Worm (Caenorhabditis elegans) whole organism, L4 larva: Measurements from ENCODE around the gene T10H9.8.

Experiments used
- F44E2.7 ChIP-seq: fragments of 200-800 bp; sonication (Bioruptor generic); IDR thresholded peaks from 2 replicates; pipeline ENCODE4 v2.1.2; 2022; ENCODE audit warnings: missing genetic modification characterization, missing compliant biosample characterization
- ZK546.5 ChIP-seq, 2 experiments: sonication (generic microtip); optimal IDR thresholded peaks; 2 replicates each; lab custom pipeline; 2017; ENCODE audit warnings: missing biosample characterization in 2 of 2, missing genetic modification characterization in 2 of 2
- aha-1 ChIP-seq: fragments of 150-350 bp; peaks from one replicate; lab custom pipeline; 2014; ENCODE audit warnings: missing biosample characterization, missing genetic modification characterization
- aly-2 ChIP-seq: sonication (generic microtip); optimal IDR thresholded peaks from 2 replicates; lab custom pipeline; 2018; ENCODE audit warnings: missing biosample characterization, missing genetic modification characterization
- attf-4 ChIP-seq: sonication (generic microtip); optimal IDR thresholded peaks from 3 replicates; lab custom pipeline; 2017; ENCODE audit warnings: missing biosample characterization, missing genetic modification characterization
- ceh-28 ChIP-seq: fragments of 150-350 bp; optimal IDR thresholded peaks from 2 replicates; lab custom pipeline; 2014; ENCODE audit warnings: missing biosample characterization, missing genetic modification reagents, missing genetic modification characterization
- ceh-32 ChIP-seq: sonication (generic microtip); optimal IDR thresholded peaks from 2 replicates; lab custom pipeline; 2016; ENCODE audit warnings: mild to moderate bottlenecking, missing genetic modification characterization, missing compliant biosample characterization; ENCODE audit not compliant: poor library complexity
- cey-2 ChIP-seq: sonication (generic microtip); optimal IDR thresholded peaks from 3 replicates; lab custom pipeline; 2017; ENCODE audit warnings: missing genetic modification characterization, mild to moderate bottlenecking, missing compliant biosample characterization, antibody characterized with exemption, borderline replicate concordance; ENCODE audit not compliant: insufficient read depth
- ctbp-1 ChIP-seq: fragments of 200-800 bp; sonication (Bioruptor generic); IDR thresholded peaks from 2 replicates; pipeline ENCODE4 v1.3.6; 2022; ENCODE audit warnings: missing genetic modification reagents, missing genetic modification characterization, missing compliant biosample characterization
- daf-12 ChIP-seq: fragments of 150-350 bp; optimal IDR thresholded peaks from 2 replicates; lab custom pipeline; 2014; ENCODE audit warnings: missing biosample characterization, missing genetic modification reagents, missing genetic modification characterization
- daf-19 ChIP-seq: fragments of 200-800 bp; sonication (Bioruptor generic); conservative IDR thresholded peaks from 2 replicates; pipeline ENCODE4 v1.3.6; 2022; ENCODE audit warnings: missing genetic modification characterization, missing compliant biosample characterization
- dmd-6 ChIP-seq: fragments of 200-800 bp; sonication (Bioruptor generic); IDR thresholded peaks from 2 replicates; pipeline ENCODE4 v1.3.6; 2022; ENCODE audit warnings: missing genetic modification reagents, missing genetic modification characterization, missing compliant biosample characterization
- egl-43 ChIP-seq: fragments of 200-800 bp; sonication (Bioruptor generic); IDR thresholded peaks from 2 replicates; pipeline ENCODE4 v1.3.6; 2022; ENCODE audit warnings: missing genetic modification reagents, missing genetic modification characterization, missing compliant biosample characterization
- hif-1 ChIP-seq, 2 experiments: sonication (generic microtip); optimal IDR thresholded peaks; 2 replicates each; lab custom pipeline; 2016 to 2017; ENCODE audit warnings: missing compliant biosample characterization in 2 of 2, missing genetic modification characterization in 2 of 2, missing genetic modification reagents in 2 of 2, missing genotype in 2 of 2, mild to moderate bottlenecking in 1 of 2
- hlh-30 ChIP-seq: sonication (generic microtip); optimal IDR thresholded peaks from 2 replicates; lab custom pipeline; 2017; ENCODE audit warnings: antibody characterized with exemption, mild to moderate bottlenecking, missing genetic modification characterization, missing compliant biosample characterization; ENCODE audit not compliant: insufficient read depth
- hmg-1.1 ChIP-seq: fragments of 200-800 bp; sonication (Bioruptor generic); IDR thresholded peaks from 2 replicates; pipeline ENCODE4 v1.3.6; 2022; ENCODE audit warnings: missing genetic modification reagents, missing genetic modification characterization, missing compliant biosample characterization
- lim-7 ChIP-seq: fragments of 200-800 bp; sonication (Bioruptor generic); IDR thresholded peaks from 2 replicates; pipeline ENCODE4 v1.3.6; 2022; ENCODE audit warnings: missing genetic modification characterization, missing compliant biosample characterization
- lin-29 ChIP-seq: fragments of 200-800 bp; sonication (Bioruptor generic); IDR thresholded peaks from 2 replicates; pipeline ENCODE4 v1.3.6; 2022; ENCODE audit warnings: missing genetic modification reagents, missing genetic modification characterization, missing compliant biosample characterization
- mdl-1 ChIP-seq, 2 experiments: fragments of 150-350 bp in 1 of 2; sonication (generic microtip) in 1 of 2; optimal IDR thresholded peaks; 2 replicates each; lab custom pipeline; 2014 to 2017; ENCODE audit warnings: missing biosample characterization in 2 of 2, missing genetic modification characterization in 2 of 2
- mes-2 ChIP-seq: sonication (generic microtip); optimal IDR thresholded peaks from 2 replicates; lab custom pipeline; 2016; ENCODE audit warnings: missing genotype, mild to moderate bottlenecking, missing genetic modification characterization, missing compliant biosample characterization; ENCODE audit not compliant: poor library complexity, severe bottlenecking
- mxl-2 ChIP-seq: fragments of 200-800 bp; sonication (Bioruptor generic); conservative IDR thresholded peaks from 2 replicates; pipeline ENCODE4 v1.3.6; 2022; ENCODE audit warnings: missing genetic modification reagents, missing genetic modification characterization, missing compliant biosample characterization
- mxl-3 ChIP-seq: fragments of 200-800 bp; sonication (Bioruptor generic); optimal IDR thresholded peaks from 2 replicates; lab custom pipeline; 2018; ENCODE audit warnings: mild to moderate bottlenecking, missing genetic modification characterization, missing compliant biosample characterization
- nhr-102 ChIP-seq: sonication (generic microtip); optimal IDR thresholded peaks from 2 replicates; lab custom pipeline; 2016; ENCODE audit warnings: mild to moderate bottlenecking, missing genetic modification characterization, moderate library complexity, missing compliant biosample characterization
- nhr-25 ChIP-seq: sonication (generic microtip); optimal IDR thresholded peaks from 2 replicates; lab custom pipeline; 2017; ENCODE audit warnings: missing genetic modification characterization, mild to moderate bottlenecking, missing compliant biosample characterization, antibody characterized with exemption, moderate library complexity, borderline replicate concordance; ENCODE audit not compliant: insufficient read depth
- nhr-28 ChIP-seq: fragments of 150-350 bp; optimal IDR thresholded peaks from 2 replicates; lab custom pipeline; 2014; ENCODE audit warnings: missing biosample characterization, missing genetic modification characterization
- nhr-6 ChIP-seq: fragments of 150-350 bp; optimal IDR thresholded peaks from 2 replicates; lab custom pipeline; 2014; ENCODE audit warnings: missing biosample characterization, missing genetic modification characterization
- nhr-77 ChIP-seq: fragments of 150-350 bp; optimal IDR thresholded peaks from 2 replicates; lab custom pipeline; 2014; ENCODE audit warnings: missing biosample characterization, missing genetic modification characterization
- spr-1 ChIP-seq: sonication (generic microtip); optimal IDR thresholded peaks from 2 replicates; lab custom pipeline; 2016; ENCODE audit warnings: mild to moderate bottlenecking, missing genetic modification characterization, missing compliant biosample characterization
- unc-130 ChIP-seq: sonication (generic microtip); optimal IDR thresholded peaks from 2 replicates; lab custom pipeline; 2016; ENCODE audit warnings: missing genetic modification reagents, missing genetic modification characterization, missing compliant biosample characterization
- unc-62 ChIP-seq, 3 experiments: fragments of 150-350 bp in 1 of 3; sonication (generic microtip); optimal IDR thresholded peaks in 2 of 3; peaks in 1 of 3; 1 replicate in 1 of 3; 2 replicates in 2 of 3; lab custom pipeline; 2014 to 2017; ENCODE audit warnings: missing biosample characterization in 3 of 3, missing genetic modification characterization in 3 of 3, missing genetic modification reagents in 3 of 3, missing genotype in 1 of 3
- zfp-3 ChIP-seq: fragments of 200-800 bp; sonication (Bioruptor generic); conservative IDR thresholded peaks from 2 replicates; pipeline ENCODE4 v1.3.6; 2022; ENCODE audit warnings: missing genetic modification reagents, missing genetic modification characterization, missing compliant biosample characterization
- ztf-11 ChIP-seq: fragments of 150-350 bp; optimal IDR thresholded peaks from 2 replicates; lab custom pipeline; 2014; ENCODE audit warnings: missing biosample characterization, missing genetic modification characterization

T10H9.8 gene

ce11 chrV:6681501-6681900 is 29.4 kb downstream of the T10H9.8 start, which contains the start of gene egl-46 (continued):
- TF ChIP-seq hlh-30 (tag; lab: Kevin White, UChicago) (no peak), ceh-28 (tag; lab: Kevin White, UChicago) (no peak)

DNA sequence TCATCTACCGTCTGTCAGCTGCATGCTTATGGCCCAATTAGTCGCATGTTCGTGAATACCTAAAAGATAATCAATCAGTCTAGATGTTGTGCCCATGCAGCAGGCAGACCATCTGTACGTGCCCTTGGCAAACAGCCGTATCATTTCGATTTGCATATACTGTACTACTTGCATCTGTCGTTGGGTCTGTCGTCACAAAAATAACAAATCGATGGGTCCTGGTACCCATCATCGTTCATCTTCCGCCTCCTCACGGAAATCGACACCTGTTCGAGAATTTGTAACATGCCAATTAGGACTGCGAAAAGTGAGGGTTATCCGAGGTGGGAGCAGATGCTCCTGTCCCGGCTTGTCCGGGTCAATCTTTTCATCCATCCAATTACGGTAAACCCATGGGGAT is 31.1 kb downstream of the T10H9.8 start:
- TF ChIP-seq aha-1 (tag; lab: Kevin White, UChicago) (peak; percentile 49), dmd-6 (GFP tag; lab: Robert Waterston, UW) (no peak)

ce11 chrV:6683740-6684139 is 31.6 kb downstream of the T10H9.8 start:
- TF ChIP-seq unc-62 (GFP tag; optimal IDR thresholded peaks at IDR 0.05 in 1 of 2; lab: Kevin White, UChicago), result peak in 1 of 2 experiments; percentile 95
- TF ChIP-seq unc-62 (tag; optimal IDR thresholded peaks at IDR 0.05; lab: Kevin White, UChicago), result no peak
- TF ChIP-seq mxl-2, result no peak
- TF ChIP-seq, all 104 proteins: peak for 1

DNA sequence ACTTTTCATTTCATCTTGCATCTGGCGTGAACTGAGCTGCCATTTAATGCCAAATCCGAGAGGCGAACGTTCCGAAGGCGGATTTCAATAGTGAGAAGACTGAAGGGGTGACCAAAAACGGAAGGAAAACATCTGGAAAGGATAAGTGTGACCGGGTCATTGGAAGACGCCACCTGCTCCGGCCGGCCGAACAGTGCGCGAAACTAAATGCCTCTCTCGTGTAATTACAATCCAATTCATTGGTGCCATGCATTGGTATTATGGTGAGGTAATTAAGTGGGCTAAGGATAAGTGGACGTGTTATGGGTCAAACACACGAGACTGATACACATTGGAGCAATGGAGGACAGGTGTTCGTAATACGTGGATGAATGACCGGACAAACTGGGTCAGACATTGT is 32.4 kb downstream of the T10H9.8 start:
- no peak for TF ChIP-seq attf-4 (tag; lab: Kevin White, UChicago)
- TF ChIP-seq aha-1 (tag; lab: Kevin White, UChicago), result peak; percentile 35
- TF ChIP-seq, all 104 proteins: peak for 1

- TF ChIP-seq unc-62 (GFP tag; optimal IDR thresholded peaks at IDR 0.05 in 1 of 2; lab: Kevin White, UChicago) (peak in 1 of 2 experiments; percentile 42), unc-62 (tag; optimal IDR thresholded peaks at IDR 0.05; lab: Kevin White, UChicago) (no peak), mes-2 (no peak)
These were observed 33.3 kb downstream of the T10H9.8 start for ce11 chrV:6685499-6685898.

ce11 chrV:6685963-6686362 is 33.8 kb downstream of the T10H9.8 start:
- TF ChIP-seq nhr-102 (tag; lab: Kevin White, UChicago) (no peak), nhr-6 (tag; lab: Kevin White, UChicago) (no peak), daf-19 (GFP tag; lab: Robert Waterston, UW) (no peak), unc-62 (GFP tag; optimal IDR thresholded peaks at IDR 0.05 in 1 of 2; lab: Kevin White, UChicago) (peak in 1 of 2 experiments; percentile 92), unc-62 (tag; optimal IDR thresholded peaks at IDR 0.05; lab: Kevin White, UChicago) (no peak), ztf-11 (tag; lab: Kevin White, UChicago) (no peak), ceh-32 (tag; lab: Kevin White, UChicago) (no peak)

DNA sequence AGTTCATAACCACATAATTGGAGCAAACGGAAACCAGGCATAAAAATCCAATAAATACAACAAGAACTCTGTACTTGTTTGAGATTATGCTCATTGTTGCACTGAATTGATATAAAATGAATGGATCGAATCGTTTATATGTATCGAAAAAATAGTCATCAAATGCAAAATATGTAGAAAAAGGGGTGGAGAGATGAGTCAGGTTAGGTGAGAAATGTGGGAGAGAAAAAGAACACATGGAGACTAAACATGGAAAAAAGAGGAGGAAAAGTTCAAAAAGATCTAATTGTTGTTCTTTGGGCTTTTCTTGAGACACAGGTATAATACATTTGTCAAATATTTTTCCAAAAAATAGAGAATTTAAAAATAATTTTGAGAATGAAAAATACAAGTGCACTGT is 36.2 kb downstream of the T10H9.8 start, which contains the start of gene K11G9.5:
TSS of gene K11G9.5 (minus strand) at position 101 of the 400 bp plus-strand sequence.
- no peak for TF ChIP-seq cey-2 (tag; lab: Kevin White, UChicago)

DNA sequence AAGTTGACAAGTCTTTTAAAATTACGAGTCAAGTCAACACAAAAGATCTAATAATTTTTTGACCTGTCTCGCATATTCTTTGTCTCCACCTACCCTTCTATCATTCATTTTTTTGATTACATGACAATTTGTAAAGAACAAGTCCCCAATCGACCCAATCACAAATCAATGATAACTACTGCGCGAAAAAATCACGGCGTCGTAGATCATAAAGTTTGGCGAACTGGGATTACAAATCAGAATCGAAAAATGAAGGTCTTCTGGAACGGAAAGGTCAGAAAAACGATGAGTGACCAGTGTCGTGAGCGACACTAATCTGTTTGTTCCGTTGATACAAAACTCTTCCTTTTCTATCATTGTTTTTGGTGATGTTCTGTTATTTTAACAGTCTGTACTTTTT is 37.9 kb downstream of the T10H9.8 start:
- TF ChIP-seq unc-62 (GFP tag; optimal IDR thresholded peaks at IDR 0.05 in 1 of 2; lab: Kevin White, UChicago), result peak in 1 of 2 experiments; percentile 22
- no peak for TF ChIP-seq unc-62 (tag; optimal IDR thresholded peaks at IDR 0.05; lab: Kevin White, UChicago)
- TF ChIP-seq hif-1 (tag; optimal IDR thresholded peaks at IDR 0.05; lab: Kevin White, UChicago), result no peak
- TF ChIP-seq nhr-28 (tag; lab: Kevin White, UChicago), result peak; percentile 16
- TF ChIP-seq mdl-1 (tag; optimal IDR thresholded peaks at IDR 0.05; lab: Kevin White, UChicago), result peak in 1 of 2 experiments; percentile 1

DNA sequence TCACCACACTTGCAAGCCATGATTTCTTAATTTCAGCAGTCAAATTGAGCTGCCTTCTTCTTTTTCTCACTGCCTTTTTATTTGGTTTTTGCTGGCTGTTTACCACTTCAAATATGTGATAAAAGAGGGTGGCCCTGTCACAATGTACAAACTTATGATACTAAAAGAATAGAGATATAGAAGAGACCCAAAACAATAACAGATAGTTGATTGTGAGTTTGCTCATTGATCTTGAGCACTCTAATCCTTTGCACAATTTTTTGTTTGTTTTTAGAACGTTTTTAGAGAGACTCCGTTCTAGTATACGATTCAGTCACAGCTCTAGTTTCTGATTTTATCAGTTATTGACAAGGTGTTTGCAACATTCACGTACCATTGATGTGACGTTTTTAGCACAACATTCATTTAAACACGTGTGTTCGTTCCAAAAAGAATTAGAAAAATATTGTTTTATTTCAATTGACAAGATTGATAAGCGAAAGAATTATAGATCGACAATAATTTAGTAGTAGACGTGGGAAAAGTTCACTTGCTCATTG is 39.7 kb downstream of the T10H9.8 start, which contains the start of gene mtl-1:
TSS of gene mtl-1 (minus strand) at position 51 of the 539 bp plus-strand sequence.
- TF ChIP-seq cey-2 (tag; lab: Kevin White, UChicago) (no peak), mxl-3 (peak; percentile 11), spr-1 (tag; lab: Kevin White, UChicago) (no peak), egl-43 (GFP tag; lab: Robert Waterston, UW) (no peak), nhr-25 (tag; lab: Kevin White, UChicago) (no peak), nhr-77 (tag; lab: Kevin White, UChicago) (peak; percentile 41), zfp-3 (GFP tag; lab: Robert Waterston, UW) (no peak), lim-7 (GFP tag; lab: Robert Waterston, UW) (no peak), hmg-1.1 (GFP tag; lab: Robert Waterston, UW) (no peak), F44E2.7 (no peak), ctbp-1 (GFP tag; lab: Robert Waterston, UW) (no peak), daf-12 (tag; lab: Kevin White, UChicago) (no peak), aly-2 (tag; lab: Kevin White, UChicago) (no peak), unc-130 (GFP tag; lab: Kevin White, UChicago) (no peak), lin-29 (GFP tag; lab: Robert Waterston, UW) (no peak), ZK546.5 (tag; optimal IDR thresholded peaks at IDR 0.05; lab: Kevin White, UChicago) (no peak), ztf-11 (tag; lab: Kevin White, UChicago) (no peak)
